Worm (Caenorhabditis elegans): ENCODE data around the gene glb-28.

- TF ChIP-seq ceh-82 (tag; optimal IDR thresholded peaks at IDR 0.05) (no peak), nhr-76 (tag; optimal IDR thresholded peaks at IDR 0.05) (no peak), nhr-237 (tag; optimal IDR thresholded peaks at IDR 0.05) (no peak), nhr-11 (tag; optimal IDR thresholded peaks at IDR 0.05) (no peak), ces-1 (GFP tag; optimal IDR thresholded peaks at IDR 0.05) (no peak)
Measured at ce11 chrX:15347680-15348079, 30.6 kb upstream of the glb-28 start.
